Fruit fly (Drosophila melanogaster) whole organism, prepupa: ENCODE data around the gene TwdlC.

Experiments
- Blimp-1 ChIP-seq: fragments of 200-800 bp; sonication (Bioruptor generic); optimal IDR thresholded peaks from 3 replicates; lab custom pipeline; 2017; ENCODE audit warnings: missing biosample characterization, missing genetic modification characterization, mild to moderate bottlenecking, moderate library complexity, missing genetic modification reagents
- CG10631 ChIP-seq: fragments of 200-800 bp; sonication (Bioruptor generic); optimal IDR thresholded peaks from 2 replicates; lab custom pipeline; 2016; ENCODE audit warnings: missing biosample characterization, missing genetic modification characterization
- CG11294 ChIP-seq: fragments of 200-800 bp; sonication (Bioruptor generic); IDR thresholded peaks from 2 replicates; pipeline ENCODE4 v1.3.6; 2022; ENCODE audit warnings: missing biosample characterization, missing genetic modification characterization
- CG15336 ChIP-seq: fragments of 200-800 bp; sonication (Bioruptor generic); IDR thresholded peaks from 2 replicates; pipeline ENCODE4 v1.3.6; 2022; ENCODE audit warnings: missing biosample characterization, missing genetic modification characterization
- CG1621 ChIP-seq: fragments of 200-800 bp; sonication (Bioruptor generic); optimal IDR thresholded peaks from 3 replicates; lab custom pipeline; 2018; ENCODE audit warnings: missing biosample characterization, mild to moderate bottlenecking, missing genetic modification characterization
- CG16779 ChIP-seq: fragments of 200-800 bp; sonication (Bioruptor generic); optimal IDR thresholded peaks from 3 replicates; lab custom pipeline; 2017; ENCODE audit warnings: missing biosample characterization, mild to moderate bottlenecking, missing genetic modification characterization
- CG31627 ChIP-seq: fragments of 200-800 bp; sonication (Bioruptor generic); optimal IDR thresholded peaks from 3 replicates; lab custom pipeline; 2016; ENCODE audit warnings: missing biosample characterization, missing genetic modification characterization
- CG32006 ChIP-seq: fragments of 200-800 bp; sonication (Bioruptor generic); optimal IDR thresholded peaks from 3 replicates; lab custom pipeline; 2017; ENCODE audit warnings: missing biosample characterization, mild to moderate bottlenecking, missing genetic modification characterization
- CG34406 ChIP-seq: fragments of 200-800 bp; sonication (Bioruptor generic); optimal IDR thresholded peaks from 3 replicates; lab custom pipeline; 2016; ENCODE audit warnings: missing biosample characterization, missing genetic modification characterization
- CG3919 ChIP-seq: fragments of 200-800 bp; sonication (Bioruptor generic); optimal IDR thresholded peaks from 3 replicates; lab custom pipeline; 2016; ENCODE audit warnings: missing biosample characterization, missing genetic modification characterization
- CG6808 ChIP-seq: fragments of 200-800 bp; sonication (Bioruptor generic); optimal IDR thresholded peaks from 3 replicates; lab custom pipeline; 2017; ENCODE audit warnings: missing biosample characterization, missing genetic modification characterization, mild to moderate bottlenecking, moderate library complexity, missing genetic modification reagents
- CG6854 ChIP-seq: fragments of 200-800 bp; sonication (Bioruptor generic); optimal IDR thresholded peaks from 2 replicates; lab custom pipeline; 2017; ENCODE audit warnings: missing biosample characterization, mild to moderate bottlenecking, missing genetic modification characterization
- CG7368 ChIP-seq: fragments of 200-800 bp; sonication (Bioruptor generic); optimal IDR thresholded peaks from 3 replicates; lab custom pipeline; 2016; ENCODE audit warnings: missing biosample characterization, missing genetic modification characterization
- CG8319 ChIP-seq: fragments of 200-800 bp; sonication (Bioruptor generic); optimal IDR thresholded peaks from 3 replicates; lab custom pipeline; 2016; ENCODE audit warnings: missing biosample characterization, missing genetic modification characterization
- CG8632 ChIP-seq: fragments of 200-800 bp; sonication (Bioruptor generic); optimal IDR thresholded peaks from 3 replicates; lab custom pipeline; 2016; ENCODE audit warnings: missing biosample characterization, missing genetic modification characterization
- CG9139 ChIP-seq: fragments of 200-800 bp; sonication (Bioruptor generic); optimal IDR thresholded peaks from 3 replicates; lab custom pipeline; 2017; ENCODE audit warnings: missing biosample characterization, mild to moderate bottlenecking, missing genetic modification characterization
- Eip75B ChIP-seq: fragments of 200-800 bp; sonication (Bioruptor generic); optimal IDR thresholded peaks from 3 replicates; lab custom pipeline; 2016; ENCODE audit warnings: missing biosample characterization, missing genetic modification characterization
- Eip78C ChIP-seq: fragments of 200-800 bp; sonication (Bioruptor generic); peaks from one replicate; lab custom pipeline; 2016; ENCODE audit warnings: missing biosample characterization, missing genetic modification characterization
- Ets21C ChIP-seq: fragments of 200-800 bp; sonication (Bioruptor generic); optimal IDR thresholded peaks from 3 replicates; lab custom pipeline; 2016; ENCODE audit warnings: missing biosample characterization, missing genetic modification characterization
- Hr38 ChIP-seq: sonication (Bioruptor generic); optimal IDR thresholded peaks from 2 replicates; lab custom pipeline; 2016; ENCODE audit warnings: missing biosample characterization, missing genetic modification characterization
- Hr39 ChIP-seq: fragments of 200-800 bp; sonication (Bioruptor generic); optimal IDR thresholded peaks from 2 replicates; lab custom pipeline; 2016; ENCODE audit warnings: missing biosample characterization, missing genetic modification characterization
- Met ChIP-seq: fragments of 200-800 bp; sonication (Bioruptor generic); optimal IDR thresholded peaks from 3 replicates; lab custom pipeline; 2016; ENCODE audit warnings: missing biosample characterization, missing genetic modification characterization
- OdsH ChIP-seq: fragments of 200-800 bp; sonication (Bioruptor generic); optimal IDR thresholded peaks from 3 replicates; lab custom pipeline; 2016; ENCODE audit warnings: missing biosample characterization, missing genetic modification characterization
- Sox14 ChIP-seq: fragments of 200-800 bp; sonication (Bioruptor generic); optimal IDR thresholded peaks from 3 replicates; lab custom pipeline; 2016; ENCODE audit warnings: missing biosample characterization, missing genetic modification characterization
- Sox15 ChIP-seq: fragments of 200-800 bp; sonication (Bioruptor generic); optimal IDR thresholded peaks from 3 replicates; lab custom pipeline; 2016; ENCODE audit warnings: missing biosample characterization, missing genetic modification characterization
- acj6 ChIP-seq: fragments of 200-800 bp; sonication (Bioruptor generic); optimal IDR thresholded peaks from 3 replicates; lab custom pipeline; 2016; ENCODE audit warnings: missing biosample characterization, missing genetic modification characterization
- dac ChIP-seq: fragments of 200-800 bp; sonication (Bioruptor generic); optimal IDR thresholded peaks from 2 replicates; lab custom pipeline; 2017; ENCODE audit warnings: missing biosample characterization, mild to moderate bottlenecking, missing genetic modification characterization
- dsx ChIP-seq: fragments of 200-800 bp; optimal IDR thresholded peaks from 3 replicates; lab custom pipeline; 2019; ENCODE audit warnings: missing biosample characterization, mild to moderate bottlenecking, missing genetic modification characterization, moderate library complexity; ENCODE audit not compliant: poor library complexity, severe bottlenecking
- eg ChIP-seq: fragments of 200-800 bp; sonication (Bioruptor generic); IDR thresholded peaks from 3 replicates; pipeline ENCODE4 v1.3.6; 2022; ENCODE audit warnings: missing biosample characterization, missing genetic modification characterization
- esn ChIP-seq: fragments of 200-800 bp; sonication (Bioruptor generic); optimal IDR thresholded peaks from 2 replicates; lab custom pipeline; 2016; ENCODE audit warnings: missing biosample characterization, mild to moderate bottlenecking, missing genetic modification characterization, moderate library complexity
- fd59A ChIP-seq: fragments of 200-800 bp; sonication (Bioruptor generic); optimal IDR thresholded peaks from 2 replicates; lab custom pipeline; 2017; ENCODE audit warnings: missing biosample characterization, mild to moderate bottlenecking, missing genetic modification characterization, missing genetic modification reagents
- fd85E ChIP-seq: fragments of 200-800 bp; sonication (Bioruptor generic); optimal IDR thresholded peaks from 3 replicates; lab custom pipeline; 2016; ENCODE audit warnings: missing biosample characterization, missing genetic modification characterization
- fkh ChIP-seq: fragments of 200-800 bp; sonication (Bioruptor generic); optimal IDR thresholded peaks from 3 replicates; lab custom pipeline; 2017; ENCODE audit warnings: missing biosample characterization, mild to moderate bottlenecking, missing genetic modification characterization, moderate library complexity
- net ChIP-seq: fragments of 200-800 bp; sonication (Bioruptor generic); optimal IDR thresholded peaks from 3 replicates; lab custom pipeline; 2016; ENCODE audit warnings: missing biosample characterization, missing genetic modification characterization
- pdm3 ChIP-seq: fragments of 200-800 bp; sonication (Bioruptor generic); optimal IDR thresholded peaks from 3 replicates; lab custom pipeline; 2016; ENCODE audit warnings: missing biosample characterization, missing genetic modification characterization
- svp ChIP-seq: fragments of 200-800 bp; sonication (Bioruptor generic); peaks from one replicate; lab custom pipeline; 2016; ENCODE audit warnings: missing biosample characterization, missing genetic modification characterization
- topi ChIP-seq: fragments of 200-800 bp; sonication (Bioruptor generic); optimal IDR thresholded peaks from 3 replicates; lab custom pipeline; 2016; ENCODE audit warnings: missing biosample characterization, missing genetic modification characterization
- vri ChIP-seq: fragments of 200-800 bp; sonication (Bioruptor generic); optimal IDR thresholded peaks from 3 replicates; lab custom pipeline; 2016; ENCODE audit warnings: missing biosample characterization, mild to moderate bottlenecking, missing genetic modification characterization

Gene TwdlC

DNA sequence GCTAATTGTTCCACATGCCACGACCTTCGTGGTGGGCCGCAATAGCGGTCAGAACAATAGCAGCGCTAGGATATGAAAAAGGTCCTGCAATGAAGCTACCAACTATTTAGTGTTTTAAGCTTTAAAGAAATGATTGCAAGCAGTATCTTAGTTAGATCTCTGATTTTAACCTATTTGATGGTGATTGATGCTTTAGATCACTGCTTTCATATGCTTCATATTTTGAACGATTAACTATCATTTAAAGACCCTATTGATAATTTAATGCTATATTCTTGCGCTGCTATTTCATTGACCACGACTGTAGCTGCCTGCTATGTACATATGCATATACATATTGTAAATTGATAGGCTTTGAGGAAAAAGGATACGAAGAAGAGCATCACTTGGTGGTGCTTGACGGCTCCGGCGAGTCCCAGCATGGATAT, 30.9 kb upstream of the TwdlC start (continued):
- TF ChIP-seq CG11294 (peak; percentile 64; the same call in 1 of the 2 replicates), net (peak; percentile 50), pdm3 (GFP tag; lab: Kevin White, UChicago) (peak; percentile 58), CG6808 (GFP tag; lab: Kevin White, UChicago) (peak; percentile 87), OdsH (GFP tag; lab: Kevin White, UChicago) (peak; percentile 58), topi (GFP tag; lab: Kevin White, UChicago) (peak; percentile 87), fd85E (GFP tag; lab: Kevin White, UChicago) (peak; percentile 66), fkh (GFP tag; lab: Kevin White, UChicago) (peak; percentile 11), CG32006 (GFP tag; lab: Kevin White, UChicago) (peak; percentile 65), dsx (GFP tag; lab: Kevin White, UChicago) (peak; percentile 83), CG3919 (GFP tag; lab: Kevin White, UChicago) (peak; percentile 84), CG31627 (peak; percentile 61), svp (GFP tag; lab: Kevin White, UChicago) (peak; percentile 94), CG8632 (GFP tag; lab: Kevin White, UChicago) (peak; percentile 25), dac (GFP tag; lab: Kevin White, UChicago) (peak; percentile 49), CG10631 (peak; percentile 38), CG1621 (tag; lab: Kevin White, UChicago) (peak; percentile 57), acj6 (GFP tag; lab: Kevin White, UChicago) (peak; percentile 63), Sox15 (GFP tag; lab: Kevin White, UChicago) (no peak), CG16779 (tag; lab: Kevin White, UChicago) (peak; percentile 56), CG34406 (GFP tag; lab: Kevin White, UChicago) (peak; percentile 47)

- TF ChIP-seq CG8632 (GFP tag; lab: Kevin White, UChicago) (no peak), CG9139 (GFP tag; lab: Kevin White, UChicago) (no peak), CG16779 (tag; lab: Kevin White, UChicago) (no peak), CG10631 (no peak), Blimp-1 (GFP tag; lab: Kevin White, UChicago) (peak; percentile 100), CG6854 (peak; percentile 63), vri (GFP tag; lab: Kevin White, UChicago) (no peak), Eip75B (GFP tag; lab: Kevin White, UChicago) (peak; percentile 17), eg (GFP tag; lab: Robert Waterston, UW) (no peak), CG8319 (no peak), Sox14 (GFP tag; lab: Kevin White, UChicago) (peak; percentile 32), topi (GFP tag; lab: Kevin White, UChicago) (peak; percentile 27), Ets21C (GFP tag; lab: Kevin White, UChicago) (no peak), Hr38 (no peak), fkh (GFP tag; lab: Kevin White, UChicago) (peak; percentile 58), CG32006 (GFP tag; lab: Kevin White, UChicago) (no peak), CG6808 (GFP tag; lab: Kevin White, UChicago) (no peak), Eip78C (peak; percentile 56), net (no peak), CG7368 (GFP tag; lab: Kevin White, UChicago) (no peak), CG1621 (tag; lab: Kevin White, UChicago) (no peak), CG15336 (GFP tag; lab: Robert Waterston, UW) (no peak), Met (peak; percentile 14), Hr39 (GFP tag; lab: Kevin White, UChicago) (no peak), dsx (GFP tag; lab: Kevin White, UChicago) (peak; percentile 22), esn (GFP tag; lab: Kevin White, UChicago) (peak; percentile 40), fd59A (no peak), svp (GFP tag; lab: Kevin White, UChicago) (peak; percentile 53), CG31627 (no peak)
Observed at dm6 chr3R:26964452-26965133, 30.0 kb upstream of the TwdlC start, which contains the start of gene Tsp97E. TSS of gene Tsp97E (minus strand) at chr3R:26964817.
